Fruit fly (Drosophila melanogaster): ENCODE data around the gene CG5149.
A peak's percentile ranks its signal among the peaks of the same experiment; 100 is the strongest.

Gene CG5149

dm6 chr2L:7419408-7420304 lies 31.6 kb upstream of the CG5149 start (continued):
- no peak for TF ChIP-seq Sox102F (GFP tag; optimal IDR thresholded peaks at IDR 0.05)
- TF ChIP-seq CrebB (tag; optimal IDR thresholded peaks at IDR 0.05) = no peak
- TF ChIP-seq Ravus (GFP tag; IDR thresholded peaks at IDR 0.05) = no peak
- no peak for TF ChIP-seq cato (GFP tag; optimal IDR thresholded peaks at IDR 0.05; ENCODE audit: borderline replicate concordance)
- TF ChIP-seq HLH54F (GFP tag; optimal IDR thresholded peaks at IDR 0.05) = no peak
- no peak for TF ChIP-seq CG31388 (GFP tag; optimal IDR thresholded peaks at IDR 0.05)
- TF ChIP-seq CG2202 (tag; optimal IDR thresholded peaks at IDR 0.05) = no peak
- no peak for TF ChIP-seq Doc2 (GFP tag; IDR thresholded peaks at IDR 0.05)
- TF ChIP-seq Dbx (GFP tag; IDR thresholded peaks at IDR 0.05) = no peak
- TF ChIP-seq wek (GFP tag; optimal IDR thresholded peaks at IDR 0.05) = no peak
- no peak for TF ChIP-seq p53 (GFP tag; optimal IDR thresholded peaks at IDR 0.05)
- TF ChIP-seq onecut (GFP tag; IDR thresholded peaks at IDR 0.05) = peak; percentile 99
- TF ChIP-seq Pdp1 (GFP tag; optimal IDR thresholded peaks at IDR 0.05) = no peak
- no peak for TF ChIP-seq vvl (GFP tag; IDR thresholded peaks at IDR 0.05)
- TF ChIP-seq CG4404 (GFP tag; IDR thresholded peaks at IDR 0.05) = no peak
- no peak for TF ChIP-seq CG30020 (tag; optimal IDR thresholded peaks at IDR 0.05)
- TF ChIP-seq mld (GFP tag; IDR thresholded peaks at IDR 0.05; ENCODE audit: partially characterized antibody) = no peak
- no peak for TF ChIP-seq al (GFP tag; IDR thresholded peaks at IDR 0.05)
- TF ChIP-seq br (optimal IDR thresholded peaks at IDR 0.05) = no peak
- TF ChIP-seq CG15601 (tag; optimal IDR thresholded peaks at IDR 0.05) = no peak
- TF ChIP-seq Gsc (GFP tag; IDR thresholded peaks at IDR 0.05) = no peak
- no peak for TF ChIP-seq CG1603 (tag; optimal IDR thresholded peaks at IDR 0.05)
- TF ChIP-seq maf-S (GFP tag; optimal IDR thresholded peaks at IDR 0.05) = no peak
- TF ChIP-seq Lpt (GFP tag; optimal IDR thresholded peaks at IDR 0.05) = no peak
- TF ChIP-seq Fer1 (GFP tag; optimal IDR thresholded peaks at IDR 0.05) = peak; percentile 12
- TF ChIP-seq CG11085 (GFP tag; IDR thresholded peaks at IDR 0.05) = no peak
- no peak for TF ChIP-seq z (GFP tag; IDR thresholded peaks at IDR 0.05)
- TF ChIP-seq Dad (GFP tag; optimal IDR thresholded peaks at IDR 0.05) = no peak
- TF ChIP-seq gt (GFP tag; IDR thresholded peaks at IDR 0.05) = no peak
- TF ChIP-seq Hr78 (GFP tag; optimal IDR thresholded peaks at IDR 0.05) = peak in 1 of 2 experiments; percentile 19
- no peak for TF ChIP-seq psq (GFP tag; optimal IDR thresholded peaks at IDR 0.05)
- no peak for TF ChIP-seq gsb-n (tag; optimal IDR thresholded peaks at IDR 0.05)
- no peak for TF ChIP-seq CG4424 (GFP tag; optimal IDR thresholded peaks at IDR 0.05)
- TF ChIP-seq CG12155 (GFP tag; optimal IDR thresholded peaks at IDR 0.05) = peak; percentile 93
- TF ChIP-seq CG43689 (GFP tag; IDR thresholded peaks at IDR 0.05) = no peak
- no peak for TF ChIP-seq rib (GFP tag; IDR thresholded peaks at IDR 0.05)
- TF ChIP-seq CG3726 (GFP tag; IDR thresholded peaks at IDR 0.05) = no peak
- peak; percentile 82 for TF ChIP-seq grau (tag; optimal IDR thresholded peaks at IDR 0.05)
- no peak for TF ChIP-seq CG1024 (GFP tag; IDR thresholded peaks at IDR 0.05)
- TF ChIP-seq CG1602 (GFP tag; optimal IDR thresholded peaks at IDR 0.05) = no peak
- no peak for TF ChIP-seq fd3F (GFP tag; optimal IDR thresholded peaks at IDR 0.05)
- no peak for TF ChIP-seq CG18764 (GFP tag; optimal IDR thresholded peaks at IDR 0.05)
- no peak for TF ChIP-seq fd102C (GFP tag; optimal IDR thresholded peaks at IDR 0.05)
- no peak for TF ChIP-seq CG13296 (GFP tag; optimal IDR thresholded peaks at IDR 0.05)
- TF ChIP-seq CG3407 (GFP tag; optimal IDR thresholded peaks at IDR 0.05) = no peak
- TF ChIP-seq CG16813 (GFP tag; IDR thresholded peaks at IDR 0.05; ENCODE audit: partially characterized antibody) = no peak
- TF ChIP-seq pros (GFP tag; optimal IDR thresholded peaks at IDR 0.05) = peak; percentile 68
- TF ChIP-seq CG3995 (GFP tag; optimal IDR thresholded peaks at IDR 0.05) = no peak
- no peak for TF ChIP-seq CG6813 (GFP tag; optimal IDR thresholded peaks at IDR 0.05)
- TF ChIP-seq wor (GFP tag; IDR thresholded peaks at IDR 0.05) = no peak

Data from whole organism, embryonic.